Worm (Caenorhabditis elegans): ENCODE measurements around the gene uaf-2.

The uaf-2 gene

DNA sequence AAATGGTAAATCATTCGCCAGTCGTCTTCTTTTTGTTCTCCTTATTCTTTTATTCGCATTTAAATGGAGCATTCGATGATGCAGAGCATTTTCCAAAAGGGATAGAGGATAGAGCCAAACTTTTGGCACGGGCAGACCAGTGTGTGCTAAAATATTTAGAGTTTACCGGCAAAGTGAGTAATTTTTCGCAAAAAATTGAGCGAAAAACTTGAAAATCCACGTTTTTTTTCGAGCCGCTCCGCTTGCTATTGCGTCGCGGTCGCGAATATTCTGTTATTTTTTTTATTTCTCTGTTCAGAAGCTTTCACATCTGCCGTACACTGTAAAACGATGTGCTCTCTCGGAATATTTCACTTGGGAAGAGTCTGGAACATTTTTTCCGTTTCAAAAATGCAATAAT lies 29.7 kb downstream of the uaf-2 start, which contains the start of gene Y116A8C.43 (continued):
- TF ChIP-seq F33H1.4 (GFP tag; IDR thresholded peaks at IDR 0.05) (no peak), madf-8 (GFP tag; conservative IDR thresholded peaks at IDR 0.05) (0 out of 2 replicates have a peak, but pooled peaks have one; percentile 8), nhr-27 (tag; optimal IDR thresholded peaks at IDR 0.05) (peak; percentile 8), snpc-1.1 (tag; optimal IDR thresholded peaks at IDR 0.05; ENCODE audit: insufficient read depth) (no peak), C17E4.6 (GFP tag; IDR thresholded peaks at IDR 0.05) (no peak), K12H6.12 (tag; optimal IDR thresholded peaks at IDR 0.05) (no peak), F52B5.7 (tag; optimal IDR thresholded peaks at IDR 0.05) (peak; percentile 39), madf-3 (GFP tag; IDR thresholded peaks at IDR 0.05) (0 out of 2 replicates have a peak, but pooled peaks have one; percentile 59), ceh-79 (tag; optimal IDR thresholded peaks at IDR 0.05) (no peak), him-1 (tag; optimal IDR thresholded peaks at IDR 0.05) (peak; percentile 37), ztf-28 (GFP tag; IDR thresholded peaks at IDR 0.05) (0 out of 2 replicates have a peak, but pooled peaks have one; percentile 68), madf-6 (GFP tag; IDR thresholded peaks at IDR 0.05) (peak; percentile 39; the same call in 1 of the 2 replicates), hlh-26 (GFP tag; conservative IDR thresholded peaks at IDR 0.05) (0 out of 2 replicates have a peak, but pooled peaks have one; percentile 29), athp-1 (tag; optimal IDR thresholded peaks at IDR 0.05) (peak; percentile 63), Y53G8AR.9 (GFP tag; conservative IDR thresholded peaks at IDR 0.05) (peak; percentile 76), rcor-1 (GFP tag; IDR thresholded peaks at IDR 0.05) (peak; percentile 38; the same call in 1 of the 2 replicates), dpff-1 (tag; optimal IDR thresholded peaks at IDR 0.05) (no peak), atf-7 (tag; optimal IDR thresholded peaks at IDR 0.05) (no peak), ztf-18 (tag; optimal IDR thresholded peaks at IDR 0.05) (peak; percentile 26), tbp1 (GFP tag; optimal IDR thresholded peaks at IDR 0.05) (peak; percentile 44), attf-3 (GFP tag; conservative IDR thresholded peaks at IDR 0.05) (no peak), repo-1 (tag; optimal IDR thresholded peaks at IDR 0.05) (peak; percentile 55), efl-1 (GFP tag; optimal IDR thresholded peaks at IDR 0.05) (no peak), zim-3 (tag; optimal IDR thresholded peaks at IDR 0.05) (peak; percentile 57), cebp-1 (GFP tag; IDR thresholded peaks at IDR 0.05) (no peak), cebp-1 (tag; optimal IDR thresholded peaks at IDR 0.05) (peak; percentile 12), attf-6 (GFP tag; IDR thresholded peaks at IDR 0.05) (peak; percentile 92), attf-5 (GFP tag; optimal IDR thresholded peaks at IDR 0.05) (peak; percentile 18), die-1 (tag; optimal IDR thresholded peaks at IDR 0.05) (peak; percentile 34), F10E7.11 (tag; optimal IDR thresholded peaks at IDR 0.05) (peak; percentile 5), F57C9.4 (tag; optimal IDR thresholded peaks at IDR 0.05) (peak; percentile 38), hrde-1 (tag; optimal IDR thresholded peaks at IDR 0.05; ENCODE audit: borderline replicate concordance) (peak; percentile 67), nhr-80 (tag; optimal IDR thresholded peaks at IDR 0.05) (no peak), ets-4 (GFP tag; optimal IDR thresholded peaks at IDR 0.05) (no peak), aptf-2 (GFP tag; conservative IDR thresholded peaks at IDR 0.05) (no peak), ceh-100 (GFP tag; IDR thresholded peaks at IDR 0.05) (peak; percentile 26)

DNA sequence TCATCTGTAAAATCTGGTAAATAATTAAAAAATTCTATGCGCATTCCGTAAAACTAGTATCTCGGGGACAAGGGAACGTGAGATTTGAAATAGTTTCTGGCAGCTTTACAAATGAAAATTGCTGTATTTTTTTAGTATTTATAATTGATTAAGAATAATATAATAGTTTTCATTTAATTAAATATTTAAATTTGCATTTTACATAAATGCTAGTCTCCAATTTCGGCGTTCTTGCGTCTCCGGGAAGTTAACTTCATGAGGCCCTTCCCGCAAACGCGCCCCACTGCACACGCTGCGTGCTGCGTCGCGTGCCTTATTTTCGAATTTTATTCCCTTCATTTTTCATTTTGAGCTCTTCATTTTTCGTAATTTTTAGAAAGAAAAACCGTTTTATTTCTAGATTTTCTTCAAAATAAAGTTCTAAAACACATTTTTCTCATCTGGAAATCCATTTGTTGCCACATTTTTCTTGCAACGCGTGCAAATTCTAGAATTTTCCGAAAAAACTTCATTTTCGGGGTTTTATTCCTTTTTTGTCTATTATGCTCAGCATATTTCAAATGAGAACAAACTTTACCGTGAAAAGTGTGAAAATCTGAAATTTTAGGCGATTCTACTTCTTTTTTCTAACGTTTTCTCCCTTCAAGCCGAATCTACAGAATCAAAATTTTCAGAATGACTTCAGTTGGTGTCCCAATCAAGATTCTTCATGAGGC lies 31.0 kb downstream of the uaf-2 start, which contains the start of the genes snx-13 and snr-1:
snx-13 (minus strand) TSS at position 55 of the 716 bp plus-strand sequence.
snr-1 (plus strand) TSS at position 666 of the 716 bp plus-strand sequence.
- TF ChIP-seq aptf-3 (GFP tag; IDR thresholded peaks at IDR 0.05) (no peak), F52B5.7 (tag; optimal IDR thresholded peaks at IDR 0.05) (no peak), nhr-27 (tag; optimal IDR thresholded peaks at IDR 0.05) (no peak), ceh-100 (GFP tag; IDR thresholded peaks at IDR 0.05) (peak; percentile 99), nhr-90 (tag; optimal IDR thresholded peaks at IDR 0.05) (no peak), tbp1 (GFP tag; optimal IDR thresholded peaks at IDR 0.05) (peak; percentile 71), madf-6 (GFP tag; IDR thresholded peaks at IDR 0.05) (peak; percentile 54), repo-1 (tag; optimal IDR thresholded peaks at IDR 0.05) (no peak), rec-8 (tag; optimal IDR thresholded peaks at IDR 0.05) (peak; percentile 33 to 37), atf-7 (tag; optimal IDR thresholded peaks at IDR 0.05) (no peak), pha-4 (tag; optimal IDR thresholded peaks at IDR 0.05) (no peak), die-1 (tag; optimal IDR thresholded peaks at IDR 0.05) (no peak), dox-1 (GFP tag; IDR thresholded peaks at IDR 0.05) (peak; percentile 91), B0261.1 (tag; optimal IDR thresholded peaks at IDR 0.05) (peak; percentile 20), F37B4.10 (GFP tag; IDR thresholded peaks at IDR 0.05) (no peak), xnd-1 (tag; optimal IDR thresholded peaks at IDR 0.05) (no peak), unc-130 (GFP tag; optimal IDR thresholded peaks at IDR 0.05) (peak; percentile 85), rcor-1 (GFP tag; IDR thresholded peaks at IDR 0.05) (peak; percentile 54; the same call in 1 of the 2 replicates), bed-2 (GFP tag; IDR thresholded peaks at IDR 0.05) (peak; percentile 77), aptf-2 (GFP tag; conservative IDR thresholded peaks at IDR 0.05) (peak; percentile 80), K12H6.12 (tag; optimal IDR thresholded peaks at IDR 0.05) (peak; percentile 86)
